Worm (Caenorhabditis elegans) whole organism, late embryonic: ENCODE measurements around the gene nap-1.
A peak's percentile ranks its signal among the peaks of the same experiment; 100 is the strongest.

Experiments used
- C08G9.2 ChIP-seq: sonication (generic microtip); optimal IDR thresholded peaks from 2 replicates; lab custom pipeline; 2016; ENCODE audit warnings: mild to moderate bottlenecking, missing genetic modification characterization, moderate library complexity, missing compliant biosample characterization
- C38D4.7 ChIP-seq: fragments of 200-800 bp; sonication (Bioruptor generic); optimal IDR thresholded peaks from 2 replicates; lab custom pipeline; 2018; ENCODE audit warnings: mild to moderate bottlenecking, missing genetic modification characterization, moderate library complexity, missing compliant biosample characterization
- F13H6.1 ChIP-seq: sonication (generic microtip); optimal IDR thresholded peaks from 2 replicates; lab custom pipeline; 2016; ENCODE audit warnings: missing genetic modification characterization, missing compliant biosample characterization
- K02D7.2 ChIP-seq: sonication (generic microtip); optimal IDR thresholded peaks from 2 replicates; lab custom pipeline; 2017; ENCODE audit warnings: mild to moderate bottlenecking, missing genetic modification characterization, missing compliant biosample characterization
- ama-1 ChIP-seq: fragments of 150-350 bp; optimal IDR thresholded peaks from 2 replicates; lab custom pipeline; 2014
- ceh-18 ChIP-seq: sonication (generic microtip); optimal IDR thresholded peaks from 2 replicates; lab custom pipeline; 2016; ENCODE audit warnings: missing genetic modification characterization, missing compliant biosample characterization
- ceh-19 ChIP-seq: fragments of 200-800 bp; sonication (Bioruptor generic); optimal IDR thresholded peaks from 2 replicates; lab custom pipeline; 2018; ENCODE audit warnings: mild to moderate bottlenecking, missing genetic modification characterization, missing compliant biosample characterization
- ceh-22 ChIP-seq: sonication (generic microtip); optimal IDR thresholded peaks from 2 replicates; lab custom pipeline; 2017; ENCODE audit warnings: missing biosample characterization, missing genetic modification characterization
- ceh-31 ChIP-seq: sonication (generic microtip); optimal IDR thresholded peaks from 2 replicates; lab custom pipeline; 2016; ENCODE audit warnings: missing genetic modification characterization, missing compliant biosample characterization
- ceh-34 ChIP-seq: sonication (generic microtip); optimal IDR thresholded peaks from 2 replicates; lab custom pipeline; 2016; ENCODE audit warnings: mild to moderate bottlenecking, missing genetic modification characterization, missing compliant biosample characterization
- che-1 ChIP-seq: sonication (generic microtip); optimal IDR thresholded peaks from 2 replicates; lab custom pipeline; 2016; ENCODE audit warnings: mild to moderate bottlenecking, missing genetic modification characterization, missing compliant biosample characterization
- dve-1 ChIP-seq: sonication (generic microtip); optimal IDR thresholded peaks from 2 replicates; lab custom pipeline; 2017; ENCODE audit warnings: antibody characterized with exemption, mild to moderate bottlenecking, missing genetic modification characterization, missing compliant biosample characterization
- elt-2 ChIP-seq: sonication (generic microtip); optimal IDR thresholded peaks from 2 replicates; lab custom pipeline; 2016; ENCODE audit warnings: missing genetic modification reagents, missing genetic modification characterization, missing compliant biosample characterization
- eyg-1 ChIP-seq: sonication (generic microtip); optimal IDR thresholded peaks from 2 replicates; lab custom pipeline; 2016; ENCODE audit warnings: missing genotype, missing genetic modification characterization, missing compliant biosample characterization
- fax-1 ChIP-seq: sonication (generic microtip); optimal IDR thresholded peaks from 2 replicates; lab custom pipeline; 2016; ENCODE audit warnings: missing genotype, missing genetic modification characterization, missing compliant biosample characterization
- hlh-15 ChIP-seq: sonication (generic microtip); optimal IDR thresholded peaks from 2 replicates; lab custom pipeline; 2016; ENCODE audit warnings: missing genetic modification characterization, missing compliant biosample characterization
- hlh-30 ChIP-seq: sonication (generic microtip); optimal IDR thresholded peaks from 2 replicates; lab custom pipeline; 2017; ENCODE audit warnings: antibody characterized with exemption, missing genetic modification characterization, missing compliant biosample characterization; ENCODE audit not compliant: insufficient read depth
- hlh-8 ChIP-seq: sonication (generic microtip); optimal IDR thresholded peaks from 2 replicates; lab custom pipeline; 2016; ENCODE audit warnings: missing genotype, missing genetic modification characterization, missing compliant biosample characterization
- lim-6 ChIP-seq: sonication (generic microtip); optimal IDR thresholded peaks from 2 replicates; lab custom pipeline; 2016; ENCODE audit warnings: missing genetic modification characterization, missing compliant biosample characterization
- lin-11 ChIP-seq: fragments of 200-800 bp; sonication (Bioruptor generic); optimal IDR thresholded peaks from 2 replicates; lab custom pipeline; 2018; ENCODE audit warnings: mild to moderate bottlenecking, missing genetic modification characterization, missing compliant biosample characterization
- mec-3 ChIP-seq: sonication (generic microtip); optimal IDR thresholded peaks from 2 replicates; lab custom pipeline; 2016; ENCODE audit warnings: borderline replicate concordance, missing genetic modification characterization, missing compliant biosample characterization
- nfya-1 ChIP-seq: sonication (generic microtip); optimal IDR thresholded peaks from 2 replicates; lab custom pipeline; 2017; ENCODE audit warnings: missing genetic modification characterization, mild to moderate bottlenecking, missing compliant biosample characterization, antibody characterized with exemption, moderate library complexity
- npax-4 ChIP-seq: sonication (generic microtip); optimal IDR thresholded peaks from 2 replicates; lab custom pipeline; 2016; ENCODE audit warnings: missing genetic modification characterization, missing compliant biosample characterization
- odd-2 ChIP-seq: sonication (generic microtip); optimal IDR thresholded peaks from 2 replicates; lab custom pipeline; 2017; ENCODE audit warnings: antibody characterized with exemption, mild to moderate bottlenecking, missing genetic modification characterization, missing compliant biosample characterization
- pag-3 ChIP-seq: sonication (generic microtip); optimal IDR thresholded peaks from 2 replicates; lab custom pipeline; 2016; ENCODE audit warnings: missing compliant biosample characterization, missing genetic modification characterization, borderline replicate concordance
- pat-9 ChIP-seq: fragments of 200-800 bp; sonication (Bioruptor generic); optimal IDR thresholded peaks from 2 replicates; lab custom pipeline; 2018; ENCODE audit warnings: mild to moderate bottlenecking, missing genetic modification characterization, moderate library complexity, missing compliant biosample characterization
- pha-2 ChIP-seq: sonication (generic microtip); optimal IDR thresholded peaks from 2 replicates; lab custom pipeline; 2017; ENCODE audit warnings: mild to moderate bottlenecking, missing genetic modification characterization, missing compliant biosample characterization
- ref-2 ChIP-seq: sonication (generic microtip); optimal IDR thresholded peaks from 2 replicates; lab custom pipeline; 2016; ENCODE audit warnings: missing genetic modification characterization, missing compliant biosample characterization
- rnt-1 ChIP-seq: sonication (generic microtip); optimal IDR thresholded peaks from 2 replicates; lab custom pipeline; 2016; ENCODE audit warnings: missing genetic modification characterization, missing compliant biosample characterization
- sdc-2 ChIP-seq: sonication (generic microtip); optimal IDR thresholded peaks from 2 replicates; lab custom pipeline; 2016; ENCODE audit warnings: missing genotype, missing genetic modification characterization, missing compliant biosample characterization
- syd-9 ChIP-seq: sonication (generic microtip); optimal IDR thresholded peaks from 2 replicates; lab custom pipeline; 2016; ENCODE audit warnings: mild to moderate bottlenecking, missing genetic modification characterization, moderate library complexity, missing compliant biosample characterization
- tbx-2 ChIP-seq: sonication (generic microtip); optimal IDR thresholded peaks from 2 replicates; lab custom pipeline; 2016; ENCODE audit warnings: missing genetic modification characterization, missing compliant biosample characterization
- tbx-7 ChIP-seq: sonication (generic microtip); optimal IDR thresholded peaks from 2 replicates; lab custom pipeline; 2016; ENCODE audit warnings: missing genotype, missing genetic modification characterization, missing compliant biosample characterization
- unc-3 ChIP-seq, 2 experiments: fragments of 200-800 bp in 1 of 2; sonication (Bioruptor generic) in 1 of 2; sonication (generic microtip) in 1 of 2; conservative IDR thresholded peaks in 1 of 2; optimal IDR thresholded peaks in 1 of 2; 2 replicates each; pipeline versions ENCODE4 v1.3.6 to Lab custom; 2016 to 2022; ENCODE audit warnings: missing compliant biosample characterization in 2 of 2, missing genetic modification characterization in 2 of 2, missing genetic modification reagents in 1 of 2
- unc-42 ChIP-seq: sonication (generic microtip); optimal IDR thresholded peaks from 2 replicates; lab custom pipeline; 2016; ENCODE audit warnings: missing genotype, missing genetic modification characterization, missing compliant biosample characterization
- unc-55 ChIP-seq: sonication (generic microtip); optimal IDR thresholded peaks from 2 replicates; lab custom pipeline; 2017; ENCODE audit warnings: missing biosample characterization, missing genetic modification reagents, missing genetic modification characterization
- zip-5 ChIP-seq: sonication (generic microtip); optimal IDR thresholded peaks from 2 replicates; lab custom pipeline; 2016; ENCODE audit warnings: missing genetic modification characterization, missing compliant biosample characterization
- ztf-16 ChIP-seq: sonication (generic microtip); optimal IDR thresholded peaks from 2 replicates; lab custom pipeline; 2017; ENCODE audit warnings: missing genetic modification characterization, missing compliant biosample characterization

nap-1 gene

ce11 chrIV:8379278-8379677, at the start of gene nap-1:
Gene nap-1 (minus strand): TSS chrIV:8379319.
- TF ChIP-seq sdc-2 (tag; lab: Kevin White, UChicago) (no peak), elt-2 (tag; lab: Kevin White, UChicago) (peak; percentile 11), fax-1 (tag; lab: Kevin White, UChicago) (no peak), C08G9.2 (tag; lab: Kevin White, UChicago) (no peak), nfya-1 (tag; lab: Kevin White, UChicago) (peak; percentile 40)

ce11 chrIV:8428492-8428891, 49.4 kb upstream of the nap-1 start:
- TF ChIP-seq ama-1 (peak; percentile 96), eyg-1 (tag; lab: Kevin White, UChicago) (no peak), ceh-31 (tag; lab: Kevin White, UChicago) (peak; percentile 21), ztf-16 (tag; lab: Kevin White, UChicago) (no peak), K02D7.2 (tag; lab: Kevin White, UChicago) (peak; percentile 22), ceh-18 (tag; lab: Kevin White, UChicago) (peak; percentile 27), elt-2 (tag; lab: Kevin White, UChicago) (peak; percentile 52), pat-9 (tag; lab: Kevin White, UChicago) (peak; percentile 7), che-1 (tag; lab: Kevin White, UChicago) (peak; percentile 28), rnt-1 (tag; lab: Kevin White, UChicago) (peak; percentile 42), dve-1 (peak; percentile 52), C38D4.7 (GFP tag; lab: Kevin White, UChicago) (peak; percentile 27), unc-55 (GFP tag; lab: Kevin White, UChicago) (peak; percentile 5), nfya-1 (tag; lab: Kevin White, UChicago) (peak; percentile 40), ceh-22 (tag; lab: Kevin White, UChicago) (no peak), ref-2 (peak; percentile 19), unc-42 (tag; lab: Kevin White, UChicago) (peak; percentile 37), unc-3 (GFP tag; conservative IDR thresholded peaks at IDR 0.05; lab: Robert Waterston, UW) (no peak), unc-3 (tag; optimal IDR thresholded peaks at IDR 0.05; lab: Kevin White, UChicago) (no peak), ceh-34 (tag; lab: Kevin White, UChicago) (peak; percentile 34), tbx-2 (tag; lab: Kevin White, UChicago) (peak; percentile 68), hlh-8 (no peak), hlh-30 (peak; percentile 32), lin-11 (tag; lab: Kevin White, UChicago) (no peak), mec-3 (no peak), syd-9 (tag; lab: Kevin White, UChicago) (peak; percentile 49)

ce11 chrIV:8426537-8426936, 47.4 kb upstream of the nap-1 start, which contains the start of the genes T26A8.3 and tmem-231:
Gene T26A8.3 (minus strand): TSS chrIV:8426637.
Gene tmem-231 (plus strand): TSS chrIV:8426785.
- no peak for TF ChIP-seq pag-3
- TF ChIP-seq rnt-1 (tag; lab: Kevin White, UChicago) = no peak
- TF ChIP-seq lim-6 = no peak

- TF ChIP-seq nfya-1 (tag; lab: Kevin White, UChicago) (no peak), zip-5 (tag; lab: Kevin White, UChicago) (no peak), tbx-7 (tag; lab: Kevin White, UChicago) (no peak), hlh-15 (tag; lab: Kevin White, UChicago) (no peak), npax-4 (tag; lab: Kevin White, UChicago) (no peak), F13H6.1 (tag; lab: Kevin White, UChicago) (no peak), C38D4.7 (GFP tag; lab: Kevin White, UChicago) (no peak), odd-2 (tag; lab: Kevin White, UChicago) (no peak), rnt-1 (tag; lab: Kevin White, UChicago) (no peak), ceh-19 (GFP tag; lab: Kevin White, UChicago) (no peak), pha-2 (tag; lab: Kevin White, UChicago) (no peak), eyg-1 (tag; lab: Kevin White, UChicago) (no peak)
Measured at ce11 chrIV:8420961-8421360, 41.8 kb upstream of the nap-1 start, which contains the start of gene M116.5. Gene M116.5 (minus strand): TSS chrIV:8421061.
